Worm (Caenorhabditis elegans): ENCODE measurements around the gene mab-9.

- TF ChIP-seq nhr-11 (tag; optimal IDR thresholded peaks at IDR 0.05): no peak
- no peak for TF ChIP-seq ceh-16 (tag; optimal IDR thresholded peaks at IDR 0.05)
Measured at ce11 chrII:508603-509002, 7.2 kb upstream of the mab-9 start.

All from whole organism, L2 larva.